Worm (Caenorhabditis elegans): ENCODE results near the gene srw-76.

srw-76 gene

ce11 chrV:16638204-16638603 is at the start of gene srw-76:
Gene srw-76 (minus strand): TSS chrV:16638304.
- TF ChIP-seq tbx-37 (GFP tag; conservative IDR thresholded peaks at IDR 0.05) (no peak), aly-1 (tag; optimal IDR thresholded peaks at IDR 0.05) (no peak), tra-4 (tag; optimal IDR thresholded peaks at IDR 0.05) (no peak), flt-1 (GFP tag; IDR thresholded peaks at IDR 0.05) (no peak), ceh-36 (tag; optimal IDR thresholded peaks at IDR 0.05) (no peak)

DNA sequence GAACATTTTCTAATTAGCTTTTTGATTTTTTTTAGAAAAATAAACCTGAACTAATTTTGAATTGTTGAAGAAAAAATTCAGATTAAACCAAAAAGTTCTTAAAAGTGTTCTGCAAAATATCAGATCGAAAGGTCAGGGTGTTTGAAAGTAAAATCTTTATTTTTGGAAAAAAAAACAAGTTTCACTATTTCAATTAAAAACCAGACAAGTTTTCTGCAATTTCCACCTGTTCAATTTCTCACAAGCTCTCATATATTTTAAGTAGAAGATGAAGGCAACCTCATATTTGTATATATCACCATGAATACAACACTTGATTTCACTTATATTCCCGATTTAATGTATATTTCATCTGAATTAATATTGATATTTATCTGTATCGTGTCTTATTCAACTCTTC is 49.1 kb upstream of the srw-76 start, which contains the start of gene srz-102:
Gene srz-102, plus strand, starts transcription at position 301 of the 400 bp plus-strand sequence.
- TF ChIP-seq tbx-37 (GFP tag; conservative IDR thresholded peaks at IDR 0.05) (no peak), ceh-36 (tag; optimal IDR thresholded peaks at IDR 0.05) (no peak), pes-1 (GFP tag; IDR thresholded peaks at IDR 0.05) (no peak), aly-1 (tag; optimal IDR thresholded peaks at IDR 0.05) (no peak), tra-4 (tag; optimal IDR thresholded peaks at IDR 0.05) (no peak), scrt-1 (GFP tag; IDR thresholded peaks at IDR 0.05) (no peak), tbx-11 (GFP tag; IDR thresholded peaks at IDR 0.05) (no peak), ama-1 (optimal IDR thresholded peaks at IDR 0.05) (no peak), B0310.2 (tag; optimal IDR thresholded peaks at IDR 0.05) (no peak), ceh-13 (GFP tag; optimal IDR thresholded peaks at IDR 0.05) (no peak), hmbx-1 (tag; optimal IDR thresholded peaks at IDR 0.05) (no peak), sea-1 (GFP tag; conservative IDR thresholded peaks at IDR 0.05) (no peak), hnd-1 (tag; optimal IDR thresholded peaks at IDR 0.05) (no peak), flt-1 (GFP tag; IDR thresholded peaks at IDR 0.05) (no peak), hmg-4 (GFP tag; optimal IDR thresholded peaks at IDR 0.05) (no peak), F13C5.2 (tag; optimal IDR thresholded peaks at IDR 0.05) (no peak), ets-7 (tag; optimal IDR thresholded peaks at IDR 0.05) (no peak)

- TF ChIP-seq tbx-11 (GFP tag; IDR thresholded peaks at IDR 0.05), result no peak
- no peak for TF ChIP-seq F13C5.2 (tag; optimal IDR thresholded peaks at IDR 0.05)
- no peak for TF ChIP-seq ets-7 (tag; optimal IDR thresholded peaks at IDR 0.05)
- no peak for TF ChIP-seq ceh-13 (GFP tag; optimal IDR thresholded peaks at IDR 0.05)
- no peak for TF ChIP-seq sea-1 (GFP tag; conservative IDR thresholded peaks at IDR 0.05)
- TF ChIP-seq tra-4 (tag; optimal IDR thresholded peaks at IDR 0.05), result no peak
- no peak for TF ChIP-seq aly-1 (tag; optimal IDR thresholded peaks at IDR 0.05)
- TF ChIP-seq tbx-37 (GFP tag; conservative IDR thresholded peaks at IDR 0.05), result no peak
- no peak for TF ChIP-seq pes-1 (GFP tag; IDR thresholded peaks at IDR 0.05)
- no peak for TF ChIP-seq ama-1 (optimal IDR thresholded peaks at IDR 0.05)
- TF ChIP-seq ceh-36 (tag; optimal IDR thresholded peaks at IDR 0.05), result no peak
- TF ChIP-seq hmbx-1 (tag; optimal IDR thresholded peaks at IDR 0.05), result no peak
- TF ChIP-seq flt-1 (GFP tag; IDR thresholded peaks at IDR 0.05), result no peak
- TF ChIP-seq hnd-1 (tag; optimal IDR thresholded peaks at IDR 0.05), result no peak
- TF ChIP-seq scrt-1 (GFP tag; IDR thresholded peaks at IDR 0.05), result no peak
- no peak for TF ChIP-seq B0310.2 (tag; optimal IDR thresholded peaks at IDR 0.05)
These were observed 47.6 kb upstream of the srw-76 start, which contains the start of gene srw-43 for ce11 chrV:16685725-16686124. Gene srw-43 (plus strand): TSS chrV:16686025.

- TF ChIP-seq aly-1 (tag; optimal IDR thresholded peaks at IDR 0.05) (no peak), hmbx-1 (tag; optimal IDR thresholded peaks at IDR 0.05) (no peak), tbx-11 (GFP tag; IDR thresholded peaks at IDR 0.05) (no peak), pes-1 (GFP tag; IDR thresholded peaks at IDR 0.05) (no peak), F13C5.2 (tag; optimal IDR thresholded peaks at IDR 0.05) (no peak)
These were observed 45.3 kb upstream of the srw-76 start for ce11 chrV:16683359-16683758.

ce11 chrV:16682886-16683285 is 44.8 kb upstream of the srw-76 start, which contains the start of gene srw-36:
Gene srw-36 (plus strand): TSS chrV:16683186.
- TF ChIP-seq ets-7 (tag; optimal IDR thresholded peaks at IDR 0.05), result no peak
- no peak for TF ChIP-seq tra-4 (tag; optimal IDR thresholded peaks at IDR 0.05)
- no peak for TF ChIP-seq scrt-1 (GFP tag; IDR thresholded peaks at IDR 0.05)
- TF ChIP-seq B0310.2 (tag; optimal IDR thresholded peaks at IDR 0.05), result no peak
- TF ChIP-seq ceh-36 (tag; optimal IDR thresholded peaks at IDR 0.05), result no peak
- TF ChIP-seq hnd-1 (tag; optimal IDR thresholded peaks at IDR 0.05), result no peak
- TF ChIP-seq ceh-13 (GFP tag; optimal IDR thresholded peaks at IDR 0.05), result no peak
- no peak for TF ChIP-seq tbx-37 (GFP tag; conservative IDR thresholded peaks at IDR 0.05)
- TF ChIP-seq flt-1 (GFP tag; IDR thresholded peaks at IDR 0.05), result no peak
- no peak for TF ChIP-seq ama-1 (optimal IDR thresholded peaks at IDR 0.05)
- no peak for TF ChIP-seq hmbx-1 (tag; optimal IDR thresholded peaks at IDR 0.05)
- TF ChIP-seq aly-1 (tag; optimal IDR thresholded peaks at IDR 0.05), result no peak
- no peak for TF ChIP-seq F13C5.2 (tag; optimal IDR thresholded peaks at IDR 0.05)
- TF ChIP-seq hmg-4 (GFP tag; optimal IDR thresholded peaks at IDR 0.05), result no peak
- no peak for TF ChIP-seq tbx-11 (GFP tag; IDR thresholded peaks at IDR 0.05)
- no peak for TF ChIP-seq pes-1 (GFP tag; IDR thresholded peaks at IDR 0.05)
- no peak for TF ChIP-seq sea-1 (GFP tag; conservative IDR thresholded peaks at IDR 0.05)

DNA sequence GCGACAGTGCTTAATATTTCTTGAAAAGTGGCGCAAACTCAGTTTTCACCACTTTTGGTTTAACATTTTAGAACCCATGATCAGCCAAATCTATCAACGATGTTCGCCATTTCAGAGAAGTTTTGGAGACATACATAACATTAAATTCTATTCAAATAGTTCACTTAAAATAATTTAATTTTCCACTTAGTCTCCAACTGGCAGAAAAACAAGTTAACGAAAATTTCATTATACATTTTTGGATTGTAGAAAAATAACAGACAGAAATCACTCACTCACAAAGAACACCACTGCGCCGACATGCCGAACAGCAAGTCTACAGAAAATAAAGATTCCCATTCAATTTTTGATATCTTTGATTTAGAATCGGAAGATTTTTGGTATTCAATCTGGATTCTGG is 41.9 kb upstream of the srw-76 start, which contains the start of gene srw-44:
Gene srw-44, plus strand, starts transcription at position 301 of the 400 bp plus-strand sequence.
- TF ChIP-seq hmg-4 (GFP tag; optimal IDR thresholded peaks at IDR 0.05), result no peak
- no peak for TF ChIP-seq hmbx-1 (tag; optimal IDR thresholded peaks at IDR 0.05)
- TF ChIP-seq scrt-1 (GFP tag; IDR thresholded peaks at IDR 0.05), result no peak
- no peak for TF ChIP-seq F13C5.2 (tag; optimal IDR thresholded peaks at IDR 0.05)
- no peak for TF ChIP-seq sea-1 (GFP tag; conservative IDR thresholded peaks at IDR 0.05)
- no peak for TF ChIP-seq ama-1 (optimal IDR thresholded peaks at IDR 0.05)
- no peak for TF ChIP-seq tbx-37 (GFP tag; conservative IDR thresholded peaks at IDR 0.05)

DNA sequence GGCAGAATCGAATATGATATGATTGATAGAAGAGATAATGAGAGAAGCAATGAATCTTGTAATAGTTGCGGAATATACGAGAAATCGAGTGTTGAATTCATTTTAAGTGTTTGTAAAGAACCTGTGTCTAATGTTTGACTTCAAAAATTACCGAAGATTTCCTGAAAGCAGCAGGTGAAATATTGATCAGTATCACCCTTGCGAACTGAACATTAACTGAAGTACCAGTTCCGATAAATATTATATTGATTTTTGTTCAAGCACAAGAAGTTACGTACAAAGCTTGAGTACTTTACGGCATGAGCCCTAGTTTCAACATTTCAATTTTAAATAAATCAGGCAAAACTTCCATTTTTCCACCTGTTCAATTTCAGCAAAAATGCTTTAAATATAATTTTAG is 41.1 kb upstream of the srw-76 start, which contains the start of gene srz-103:
Gene srz-103, minus strand, starts transcription at position 101 of the 400 bp plus-strand sequence.
- no peak for TF ChIP-seq hnd-1 (tag; optimal IDR thresholded peaks at IDR 0.05)
- TF ChIP-seq F13C5.2 (tag; optimal IDR thresholded peaks at IDR 0.05), result no peak
- TF ChIP-seq sea-1 (GFP tag; conservative IDR thresholded peaks at IDR 0.05), result no peak
- no peak for TF ChIP-seq aly-1 (tag; optimal IDR thresholded peaks at IDR 0.05)
- TF ChIP-seq hmg-4 (GFP tag; optimal IDR thresholded peaks at IDR 0.05), result no peak
- no peak for TF ChIP-seq flt-1 (GFP tag; IDR thresholded peaks at IDR 0.05)
- no peak for TF ChIP-seq B0310.2 (tag; optimal IDR thresholded peaks at IDR 0.05)
- no peak for TF ChIP-seq ama-1 (optimal IDR thresholded peaks at IDR 0.05)
- TF ChIP-seq ceh-13 (GFP tag; optimal IDR thresholded peaks at IDR 0.05), result no peak
- no peak for TF ChIP-seq tbx-37 (GFP tag; conservative IDR thresholded peaks at IDR 0.05)
- TF ChIP-seq ets-7 (tag; optimal IDR thresholded peaks at IDR 0.05), result no peak
- TF ChIP-seq tra-4 (tag; optimal IDR thresholded peaks at IDR 0.05), result no peak
